Worm (Caenorhabditis elegans): ENCODE results near the gene F28A12.3.

The F28A12.3 gene

ce11 chrV:8643093-8643492 lies 1.9 kb upstream of the F28A12.3 start, which contains the start of gene asp-13:
Gene asp-13, minus strand, starts transcription at chrV:8643193.
- peak in 1 of 2 experiments; percentile 30 for TF ChIP-seq unc-62 (GFP tag; optimal IDR thresholded peaks at IDR 0.05 in 1 of 2)
- no peak for TF ChIP-seq unc-62 (tag; optimal IDR thresholded peaks at IDR 0.05)
- peak; percentile 3 for TF ChIP-seq dve-1 (tag; optimal IDR thresholded peaks at IDR 0.05; ENCODE audit: insufficient read depth)
- TF ChIP-seq zip-2 (tag; optimal IDR thresholded peaks at IDR 0.05), result no peak
- peak; percentile 37 for TF ChIP-seq pqm-1 (tag; optimal IDR thresholded peaks at IDR 0.05)
- no peak for TF ChIP-seq daf-16 (GFP tag; optimal IDR thresholded peaks at IDR 0.05)
- TF ChIP-seq daf-16 (tag; optimal IDR thresholded peaks at IDR 0.05), result peak; percentile 23
- peak; percentile 15 for TF ChIP-seq nhr-28 (tag; optimal IDR thresholded peaks at IDR 0.05)
- no peak for TF ChIP-seq Y105C5A.15 (GFP tag; IDR thresholded peaks at IDR 0.05)

- TF ChIP-seq vab-7 (GFP tag; IDR thresholded peaks at IDR 0.05) (no peak), lsy-2 (tag; optimal IDR thresholded peaks at IDR 0.05) (no peak), lir-3 (tag; optimal IDR thresholded peaks at IDR 0.05) (no peak), ztf-11 (tag; optimal IDR thresholded peaks at IDR 0.05) (no peak), duxl-1 (tag; optimal IDR thresholded peaks at IDR 0.05; ENCODE audit: poor library complexity) (no peak), nhr-77 (tag; optimal IDR thresholded peaks at IDR 0.05) (no peak), daf-8 (GFP tag; IDR thresholded peaks at IDR 0.05) (no peak), arid-1 (GFP tag; conservative IDR thresholded peaks at IDR 0.05) (no peak), F37D6.2 (tag; optimal IDR thresholded peaks at IDR 0.05) (no peak), hlh-11 (tag; optimal IDR thresholded peaks at IDR 0.05) (no peak)
These were observed 3.4 kb downstream of the F28A12.3 start, which contains the start of the genes F28A12.10 and acd-4 for ce11 chrV:8637666-8638271. Gene F28A12.10, minus strand, starts transcription at chrV:8637766. Gene acd-4, plus strand, starts transcription at chrV:8638221.

ce11 chrV:8636907-8637306 lies 4.3 kb downstream of the F28A12.3 start, which contains the start of gene grl-12:
Gene grl-12, minus strand, starts transcription at chrV:8637007.
- TF ChIP-seq mdt-29 (GFP tag; IDR thresholded peaks at IDR 0.05) (no peak), vab-7 (GFP tag; IDR thresholded peaks at IDR 0.05) (no peak), nhr-25 (tag; optimal IDR thresholded peaks at IDR 0.05; ENCODE audit: borderline replicate concordance, insufficient read depth) (no peak), nhr-10 (tag; optimal IDR thresholded peaks at IDR 0.05) (no peak), ZK337.2 (GFP tag; IDR thresholded peaks at IDR 0.05) (no peak), sdz-12 (GFP tag; optimal IDR thresholded peaks at IDR 0.05) (no peak), dmd-8 (GFP tag; IDR thresholded peaks at IDR 0.05) (no peak), ces-1 (GFP tag; optimal IDR thresholded peaks at IDR 0.05) (no peak), dpl-1 (GFP tag; optimal IDR thresholded peaks at IDR 0.05) (no peak), nhr-111 (GFP tag; optimal IDR thresholded peaks at IDR 0.05) (no peak), lin-39 (tag; optimal IDR thresholded peaks at IDR 0.05) (no peak), saeg-2 (GFP tag; IDR thresholded peaks at IDR 0.05) (no peak)

- TF ChIP-seq zag-1 (tag; optimal IDR thresholded peaks at IDR 0.05) (no peak), egl-43 (GFP tag; IDR thresholded peaks at IDR 0.05) (no peak), aha-1 (tag) (peak; percentile 33)
These were observed 5.6 kb downstream of the F28A12.3 start, which contains the start of gene oac-29 for ce11 chrV:8635575-8635974. Gene oac-29, minus strand, starts transcription at chrV:8635675.

ce11 chrV:8632788-8633187 lies 8.4 kb downstream of the F28A12.3 start:
- TF ChIP-seq aha-1 (tag), result peak; percentile 91
- TF ChIP-seq hlh-30 (tag; optimal IDR thresholded peaks at IDR 0.05; ENCODE audit: insufficient read depth), result no peak
